Worm (Caenorhabditis elegans): Measurements from ENCODE around the gene vab-23.

ce11 chrII:11865644-11866043, 35.4 kb downstream of the vab-23 start, which contains the start of gene K12D12.4:
- TF ChIP-seq T22C8.4 (GFP tag; IDR thresholded peaks at IDR 0.05) (no peak), cog-1 (tag; optimal IDR thresholded peaks at IDR 0.05) (no peak), med-1 (GFP tag; optimal IDR thresholded peaks at IDR 0.05; ENCODE audit: insufficient read depth) (no peak), klf-2 (GFP tag; conservative IDR thresholded peaks at IDR 0.05) (no peak), ztf-23 (GFP tag; IDR thresholded peaks at IDR 0.05) (no peak), ztf-29 (GFP tag; IDR thresholded peaks at IDR 0.05) (no peak), flt-1 (GFP tag; IDR thresholded peaks at IDR 0.05) (no peak), ref-1 (GFP tag; conservative IDR thresholded peaks at IDR 0.05) (no peak)
